Worm (Caenorhabditis elegans): Measurements from ENCODE around the gene K08B12.1.

Gene K08B12.1

DNA sequence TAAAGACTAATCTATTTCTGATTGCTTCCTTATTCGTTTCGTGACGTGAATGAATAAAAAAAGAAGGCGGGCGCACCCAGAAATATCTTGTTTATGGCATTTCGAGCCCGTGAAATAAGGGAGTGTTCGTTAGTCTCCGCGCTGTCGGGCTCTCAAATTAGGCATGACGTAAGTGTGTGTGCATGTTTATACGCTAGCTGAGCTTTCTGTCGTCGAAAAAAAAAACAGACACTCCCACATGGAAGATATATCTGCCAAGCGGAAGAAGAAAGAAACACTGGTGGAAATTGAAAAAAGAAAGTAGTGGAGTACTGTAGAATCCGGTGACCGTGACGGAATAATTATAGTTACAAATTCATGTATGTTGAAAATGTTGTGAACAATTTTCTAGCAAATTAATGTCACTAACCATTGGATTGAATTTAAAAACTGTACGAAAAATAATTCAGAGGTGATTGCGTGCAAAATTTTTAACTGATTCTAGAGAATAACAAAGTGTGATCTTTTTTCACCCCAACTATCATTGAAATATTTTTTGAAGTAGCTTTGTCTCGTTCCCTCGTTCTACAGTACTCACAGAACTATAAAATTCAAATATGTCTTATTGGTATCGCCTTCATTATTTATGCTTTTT lies 34.1 kb upstream of the K08B12.1 start:
- no peak for TF ChIP-seq ceh-39 (tag; optimal IDR thresholded peaks at IDR 0.05)
- TF ChIP-seq mab-5 (tag; optimal IDR thresholded peaks at IDR 0.05): no peak
- TF ChIP-seq cnd-1 (tag; optimal IDR thresholded peaks at IDR 0.05): no peak
- TF ChIP-seq lin-13 (tag; optimal IDR thresholded peaks at IDR 0.05): no peak
- TF ChIP-seq snpc-4 (tag; optimal IDR thresholded peaks at IDR 0.05): no peak
- no peak for TF ChIP-seq mep-1 (tag; optimal IDR thresholded peaks at IDR 0.05)
- TF ChIP-seq drap-1 (GFP tag; optimal IDR thresholded peaks at IDR 0.05): no peak
- TF ChIP-seq nhr-12 (tag; optimal IDR thresholded peaks at IDR 0.05): no peak
- no peak for TF ChIP-seq nhr-2 (tag; optimal IDR thresholded peaks at IDR 0.05)
- TF ChIP-seq unc-62 (GFP tag; optimal IDR thresholded peaks at IDR 0.05): no peak
- no peak for TF ChIP-seq blmp-1 (tag; optimal IDR thresholded peaks at IDR 0.05)
- no peak for TF ChIP-seq flh-1 (GFP tag; optimal IDR thresholded peaks at IDR 0.05)
- no peak for TF ChIP-seq lsy-2 (tag; optimal IDR thresholded peaks at IDR 0.05)
- TF ChIP-seq sem-2 (GFP tag; optimal IDR thresholded peaks at IDR 0.05): no peak
- no peak for TF ChIP-seq elt-3 (tag; optimal IDR thresholded peaks at IDR 0.05)

DNA sequence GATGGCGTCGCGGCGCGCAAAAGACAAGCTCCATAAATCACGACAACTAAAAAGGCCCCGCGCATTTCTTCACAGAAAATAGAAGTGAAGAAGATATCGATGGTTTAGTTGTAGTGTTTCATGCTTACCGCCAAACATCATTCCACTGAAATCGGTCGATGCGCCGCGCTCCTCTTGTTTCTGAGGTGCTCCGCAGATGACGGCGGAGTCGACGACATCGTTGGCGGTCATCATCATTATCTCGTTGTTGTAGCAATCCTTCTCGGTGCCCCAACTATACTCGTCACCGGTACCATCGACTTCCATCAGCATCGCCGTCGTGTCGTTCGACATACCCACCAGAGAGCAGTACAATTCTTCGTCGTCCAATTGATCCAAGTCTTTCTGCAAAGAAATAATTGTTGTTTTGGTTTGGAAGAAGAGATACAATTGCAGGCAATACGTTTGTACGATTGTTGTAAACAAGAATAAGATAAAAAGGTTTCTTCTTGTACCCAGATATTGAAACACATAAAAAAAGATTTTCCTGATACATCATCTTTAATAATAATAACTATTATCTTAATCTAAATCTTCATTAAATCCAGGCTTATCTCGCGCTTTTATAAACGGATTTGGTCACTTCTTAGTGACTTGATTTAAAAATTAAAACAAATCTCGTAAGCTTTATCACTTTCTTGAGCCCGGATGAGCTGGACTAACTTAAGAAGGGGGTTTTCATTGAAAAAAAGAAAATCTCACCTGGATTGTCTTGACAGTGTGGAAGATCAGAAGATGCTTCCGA lies 33.2 kb upstream of the K08B12.1 start:
- TF ChIP-seq lin-13 (tag; optimal IDR thresholded peaks at IDR 0.05) (no peak), snpc-4 (tag; optimal IDR thresholded peaks at IDR 0.05) (no peak), unc-120 (tag; optimal IDR thresholded peaks at IDR 0.05; ENCODE audit: poor library complexity, severe bottlenecking) (no peak), flh-1 (GFP tag; optimal IDR thresholded peaks at IDR 0.05) (no peak), ces-1 (GFP tag; optimal IDR thresholded peaks at IDR 0.05) (peak; percentile 27), nhr-76 (tag; optimal IDR thresholded peaks at IDR 0.05) (no peak)

DNA sequence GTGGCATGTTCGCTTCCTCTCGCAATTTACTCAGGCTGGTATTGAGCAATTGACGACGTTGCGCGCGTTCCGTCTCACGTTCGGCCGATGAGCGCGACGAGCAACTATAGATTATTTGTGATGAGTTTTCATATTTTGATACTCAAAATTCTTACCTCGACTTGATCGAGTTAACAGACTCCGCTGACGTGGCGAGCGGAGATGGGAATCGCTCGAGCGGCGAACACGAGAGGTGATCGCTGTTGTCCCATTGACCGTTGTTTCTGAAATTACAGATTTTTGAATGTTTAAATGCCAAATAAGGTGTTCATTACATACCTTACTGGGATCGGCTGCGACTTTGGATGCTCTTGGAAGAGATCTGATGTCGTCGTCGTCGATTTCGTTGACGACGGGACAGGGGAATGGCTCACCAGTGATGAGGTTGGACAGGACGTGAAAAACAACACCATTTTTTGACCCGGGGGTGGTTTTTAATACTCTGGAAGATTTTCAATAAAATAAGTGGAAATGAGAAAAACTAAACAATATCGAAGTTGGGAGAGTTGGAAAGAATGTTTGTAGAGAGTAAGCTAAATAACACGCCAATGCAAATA lies 32.5 kb upstream of the K08B12.1 start, which contains the start of gene W06H8.6:
TSS of gene W06H8.6 (minus strand) at position 481 of the 596 bp plus-strand sequence.
- TF ChIP-seq ces-1 (GFP tag; optimal IDR thresholded peaks at IDR 0.05) (no peak), sem-2 (GFP tag; optimal IDR thresholded peaks at IDR 0.05) (no peak), drap-1 (GFP tag; optimal IDR thresholded peaks at IDR 0.05) (no peak), nhr-2 (tag; optimal IDR thresholded peaks at IDR 0.05) (no peak), sptf-1 (tag; optimal IDR thresholded peaks at IDR 0.05) (no peak), lsy-2 (tag; optimal IDR thresholded peaks at IDR 0.05) (no peak), lin-32 (GFP tag; optimal IDR thresholded peaks at IDR 0.05) (no peak), nhr-12 (tag; optimal IDR thresholded peaks at IDR 0.05) (no peak), nhr-76 (tag; optimal IDR thresholded peaks at IDR 0.05) (no peak), ztf-11 (tag; optimal IDR thresholded peaks at IDR 0.05) (no peak), elt-3 (tag; optimal IDR thresholded peaks at IDR 0.05) (no peak), nhr-237 (tag; optimal IDR thresholded peaks at IDR 0.05) (no peak), tbx-8 (GFP tag; optimal IDR thresholded peaks at IDR 0.05) (no peak), unc-62 (GFP tag; optimal IDR thresholded peaks at IDR 0.05) (no peak), ceh-43 (GFP tag; optimal IDR thresholded peaks at IDR 0.05) (no peak), ceh-83 (GFP tag; optimal IDR thresholded peaks at IDR 0.05) (no peak), mls-2 (tag; optimal IDR thresholded peaks at IDR 0.05) (no peak)

ce11 chrV:6227326-6228246 lies 31.6 kb upstream of the K08B12.1 start:
- TF ChIP-seq ztf-11 (tag; optimal IDR thresholded peaks at IDR 0.05): peak; percentile 66
- TF ChIP-seq blmp-1 (tag; optimal IDR thresholded peaks at IDR 0.05): peak; percentile 35
- peak; percentile 3 for TF ChIP-seq cnd-1 (tag; optimal IDR thresholded peaks at IDR 0.05)
- no peak for TF ChIP-seq nhr-2 (tag; optimal IDR thresholded peaks at IDR 0.05)
- peak; percentile 83 for TF ChIP-seq mls-2 (tag; optimal IDR thresholded peaks at IDR 0.05)
- TF ChIP-seq sem-2 (GFP tag; optimal IDR thresholded peaks at IDR 0.05): peak; percentile 8
- peak; percentile 63 for TF ChIP-seq lsy-2 (tag; optimal IDR thresholded peaks at IDR 0.05)
- no peak for TF ChIP-seq elt-1 (tag; optimal IDR thresholded peaks at IDR 0.05; ENCODE audit: borderline replicate concordance, insufficient read depth)
- TF ChIP-seq nhr-28 (tag; optimal IDR thresholded peaks at IDR 0.05): no peak
- no peak for TF ChIP-seq snpc-4 (tag; optimal IDR thresholded peaks at IDR 0.05)
- TF ChIP-seq ces-1 (GFP tag; optimal IDR thresholded peaks at IDR 0.05): peak; percentile 73
- peak; percentile 67 for TF ChIP-seq drap-1 (GFP tag; optimal IDR thresholded peaks at IDR 0.05)
- TF ChIP-seq unc-62 (GFP tag; optimal IDR thresholded peaks at IDR 0.05): peak; percentile 87
- no peak for TF ChIP-seq ceh-83 (GFP tag; optimal IDR thresholded peaks at IDR 0.05)
- peak; percentile 71 for TF ChIP-seq mep-1 (tag; optimal IDR thresholded peaks at IDR 0.05)
- TF ChIP-seq hlh-1 (tag; optimal IDR thresholded peaks at IDR 0.05): peak; percentile 36
- no peak for TF ChIP-seq lin-32 (GFP tag; optimal IDR thresholded peaks at IDR 0.05)
- peak; percentile 89 for TF ChIP-seq ham-2 (GFP tag; optimal IDR thresholded peaks at IDR 0.05)
- TF ChIP-seq unc-39 (tag; optimal IDR thresholded peaks at IDR 0.05): no peak
- peak; percentile 81 for TF ChIP-seq sptf-1 (tag; optimal IDR thresholded peaks at IDR 0.05)
- TF ChIP-seq bed-3 (GFP tag; optimal IDR thresholded peaks at IDR 0.05): peak; percentile 24
- peak; percentile 64 for TF ChIP-seq M03D4.4 (tag; optimal IDR thresholded peaks at IDR 0.05)
- TF ChIP-seq ceh-43 (GFP tag; optimal IDR thresholded peaks at IDR 0.05): no peak
- TF ChIP-seq pha-4 (tag; optimal IDR thresholded peaks at IDR 0.05): peak; percentile 90
- TF ChIP-seq tbx-8 (GFP tag; optimal IDR thresholded peaks at IDR 0.05): peak; percentile 71
- peak; percentile 61 for TF ChIP-seq nhr-237 (tag; optimal IDR thresholded peaks at IDR 0.05)
- TF ChIP-seq ceh-39 (tag; optimal IDR thresholded peaks at IDR 0.05): peak; percentile 40
- TF ChIP-seq nhr-76 (tag; optimal IDR thresholded peaks at IDR 0.05): no peak
- no peak for TF ChIP-seq flh-1 (GFP tag; optimal IDR thresholded peaks at IDR 0.05)
- peak; percentile 12 for TF ChIP-seq elt-3 (tag; optimal IDR thresholded peaks at IDR 0.05)
